Fruit fly (Drosophila melanogaster): ENCODE results near the gene Or63a.

Or63a gene

dm6 chr3L:2960949-2961584 lies at the start of gene Or63a, which contains the start of gene CG34025:
Or63a (plus strand) TSS chr3L:2961534.
CG34025 (minus strand) TSS chr3L:2961049.
- TF ChIP-seq CG7368 (GFP tag; optimal IDR thresholded peaks at IDR 0.05) (no peak), CG6854 (GFP tag; optimal IDR thresholded peaks at IDR 0.05) (no peak), CG10631 (GFP tag; optimal IDR thresholded peaks at IDR 0.05) (no peak), CG15336 (GFP tag; IDR thresholded peaks at IDR 0.05) (no peak), CG31627 (GFP tag; optimal IDR thresholded peaks at IDR 0.05) (no peak), Eip78C (GFP tag) (no peak), Smox (GFP tag; optimal IDR thresholded peaks at IDR 0.05) (no peak), dsx (GFP tag; optimal IDR thresholded peaks at IDR 0.05; ENCODE audit: poor library complexity, severe bottlenecking) (no peak), lz (GFP tag; optimal IDR thresholded peaks at IDR 0.05) (no peak), Met (GFP tag; optimal IDR thresholded peaks at IDR 0.05) (no peak), fd85E (GFP tag; optimal IDR thresholded peaks at IDR 0.05) (no peak), net (GFP tag; optimal IDR thresholded peaks at IDR 0.05) (no peak), CG11294 (GFP tag; IDR thresholded peaks at IDR 0.05) (no peak), dac (GFP tag; optimal IDR thresholded peaks at IDR 0.05) (no peak), pdm3 (GFP tag; optimal IDR thresholded peaks at IDR 0.05) (no peak), salr (GFP tag; optimal IDR thresholded peaks at IDR 0.05) (no peak), Ets96B (tag; optimal IDR thresholded peaks at IDR 0.05) (no peak), CG8319 (GFP tag; optimal IDR thresholded peaks at IDR 0.05) (no peak), vri (GFP tag; optimal IDR thresholded peaks at IDR 0.05) (no peak), Sox14 (GFP tag; optimal IDR thresholded peaks at IDR 0.05) (no peak)

dm6 chr3L:2913291-2913690 lies 48.0 kb upstream of the Or63a start:
- TF ChIP-seq CG4318 (GFP tag; optimal IDR thresholded peaks at IDR 0.05) (no peak), fd85E (GFP tag; optimal IDR thresholded peaks at IDR 0.05) (no peak), CG1621 (tag; optimal IDR thresholded peaks at IDR 0.05) (no peak), CG3032 (tag; optimal IDR thresholded peaks at IDR 0.05) (no peak), ss (GFP tag; optimal IDR thresholded peaks at IDR 0.05) (no peak), pdm3 (GFP tag; optimal IDR thresholded peaks at IDR 0.05) (no peak), Met (GFP tag; optimal IDR thresholded peaks at IDR 0.05) (no peak)

dm6 chr3L:2916554-2916953 lies 44.8 kb upstream of the Or63a start, which contains the start of gene CG9970:
CG9970 (minus strand) TSS chr3L:2916654.
- TF ChIP-seq Eip93F (GFP tag; optimal IDR thresholded peaks at IDR 0.05) (no peak), svp (GFP tag) (no peak), CG31627 (GFP tag; optimal IDR thresholded peaks at IDR 0.05) (no peak), spab (GFP tag; optimal IDR thresholded peaks at IDR 0.05) (no peak), Smox (GFP tag; optimal IDR thresholded peaks at IDR 0.05) (no peak), fkh (GFP tag; optimal IDR thresholded peaks at IDR 0.05) (no peak), CG8319 (GFP tag; optimal IDR thresholded peaks at IDR 0.05) (no peak), Hr38 (GFP tag; optimal IDR thresholded peaks at IDR 0.05) (no peak), CG8119 (GFP tag; IDR thresholded peaks at IDR 0.05) (no peak), ss (GFP tag; optimal IDR thresholded peaks at IDR 0.05) (no peak), dsx (GFP tag; optimal IDR thresholded peaks at IDR 0.05; ENCODE audit: poor library complexity, severe bottlenecking) (no peak), salr (GFP tag; optimal IDR thresholded peaks at IDR 0.05) (no peak)

- TF ChIP-seq Ets96B (tag; optimal IDR thresholded peaks at IDR 0.05) = no peak
- no peak for TF ChIP-seq ss (GFP tag; optimal IDR thresholded peaks at IDR 0.05)
- no peak for TF ChIP-seq CG4318 (GFP tag; optimal IDR thresholded peaks at IDR 0.05)
- TF ChIP-seq Hr4 (GFP tag; optimal IDR thresholded peaks at IDR 0.05) = no peak
Measured at dm6 chr3L:2918628-2919027, 42.7 kb upstream of the Or63a start.

dm6 chr3L:2923097-2923496 lies 38.2 kb upstream of the Or63a start:
- TF ChIP-seq Hr4 (GFP tag; optimal IDR thresholded peaks at IDR 0.05) (no peak), svp (GFP tag) (peak; percentile 73), cyc (GFP tag; optimal IDR thresholded peaks at IDR 0.05) (no peak)

Data from whole organism, prepupa.